Worm (Caenorhabditis elegans): ENCODE data around the gene emc-3.

emc-3 gene

ce11 chrIV:13358488-13358887 lies 23.2 kb downstream of the emc-3 start, which contains the start of gene W02A2.8:
TSS of gene W02A2.8 (minus strand) at chrIV:13358588.
- TF ChIP-seq ceh-16 (tag; optimal IDR thresholded peaks at IDR 0.05) (no peak), nhr-25 (tag; optimal IDR thresholded peaks at IDR 0.05) (no peak), egl-5 (tag; optimal IDR thresholded peaks at IDR 0.05) (no peak), hmg-11 (tag; optimal IDR thresholded peaks at IDR 0.05) (no peak), pqm-1 (tag; optimal IDR thresholded peaks at IDR 0.05) (no peak), nhr-77 (tag; optimal IDR thresholded peaks at IDR 0.05) (no peak), egl-27 (tag; optimal IDR thresholded peaks at IDR 0.05) (no peak)

- TF ChIP-seq ceh-28 (tag; optimal IDR thresholded peaks at IDR 0.05) (no peak), ama-1 (optimal IDR thresholded peaks at IDR 0.05) (no peak), fos-1 (tag; optimal IDR thresholded peaks at IDR 0.05) (no peak), elt-3 (tag; optimal IDR thresholded peaks at IDR 0.05) (no peak), elt-2 (tag; optimal IDR thresholded peaks at IDR 0.05) (no peak), nhr-23 (tag; optimal IDR thresholded peaks at IDR 0.05) (no peak), ZK546.5 (tag; optimal IDR thresholded peaks at IDR 0.05) (no peak), egl-27 (tag; optimal IDR thresholded peaks at IDR 0.05) (no peak), mml-1 (tag; optimal IDR thresholded peaks at IDR 0.05) (no peak), ceh-9 (tag; optimal IDR thresholded peaks at IDR 0.05) (no peak), jun-1 (tag; optimal IDR thresholded peaks at IDR 0.05) (no peak), nhr-11 (tag; optimal IDR thresholded peaks at IDR 0.05) (no peak), tbx-2 (tag; optimal IDR thresholded peaks at IDR 0.05) (no peak), mdl-1 (tag; optimal IDR thresholded peaks at IDR 0.05) (no peak), unc-39 (tag; optimal IDR thresholded peaks at IDR 0.05) (no peak), nhr-43 (tag; optimal IDR thresholded peaks at IDR 0.05; ENCODE audit: poor library complexity, severe bottlenecking) (no peak)
Observed at ce11 chrIV:13356005-13356404, 25.7 kb downstream of the emc-3 start.

ce11 chrIV:13354044-13354443 lies 27.7 kb downstream of the emc-3 start:
- TF ChIP-seq nfya-1 (tag; optimal IDR thresholded peaks at IDR 0.05; ENCODE audit: insufficient read depth) = no peak
- TF ChIP-seq elt-3 (tag; optimal IDR thresholded peaks at IDR 0.05) = no peak

- TF ChIP-seq elt-1 (tag; optimal IDR thresholded peaks at IDR 0.05) (peak; percentile 80), eor-1 (tag; optimal IDR thresholded peaks at IDR 0.05) (no peak)
Observed at ce11 chrIV:13353143-13353773, 28.5 kb downstream of the emc-3 start, which contains the start of the genes rec-8 and mex-5. TSS of gene rec-8 (minus strand) at chrIV:13353193. TSS of gene mex-5 (plus strand) at chrIV:13353723.

ce11 chrIV:13348592-13348991 lies 33.1 kb downstream of the emc-3 start, which contains the start of gene W02A2.12:
TSS of gene W02A2.12 (minus strand) at chrIV:13348831.
- no peak for TF ChIP-seq pha-4 (tag; optimal IDR thresholded peaks at IDR 0.05)
- no peak for TF ChIP-seq ama-1 (optimal IDR thresholded peaks at IDR 0.05)
- no peak for TF ChIP-seq nhr-23 (tag; optimal IDR thresholded peaks at IDR 0.05)
- TF ChIP-seq ztf-4 (tag; optimal IDR thresholded peaks at IDR 0.05) = no peak
- no peak for TF ChIP-seq mml-1 (tag; optimal IDR thresholded peaks at IDR 0.05)
- TF ChIP-seq aly-2 (tag; optimal IDR thresholded peaks at IDR 0.05) = no peak
- no peak for TF ChIP-seq egl-27 (tag; optimal IDR thresholded peaks at IDR 0.05)
- TF ChIP-seq skn-1 (tag; optimal IDR thresholded peaks at IDR 0.05) = no peak
- no peak for TF ChIP-seq fkh-2 (tag; optimal IDR thresholded peaks at IDR 0.05)
- TF ChIP-seq unc-39 (tag; optimal IDR thresholded peaks at IDR 0.05) = no peak

- TF ChIP-seq daf-12 (tag; optimal IDR thresholded peaks at IDR 0.05) (no peak), pqm-1 (tag; optimal IDR thresholded peaks at IDR 0.05) (peak; percentile 99), snpc-4 (tag; optimal IDR thresholded peaks at IDR 0.05) (no peak), aly-2 (tag; optimal IDR thresholded peaks at IDR 0.05) (no peak), nhr-25 (tag; optimal IDR thresholded peaks at IDR 0.05) (no peak), nhr-237 (tag; optimal IDR thresholded peaks at IDR 0.05) (no peak), lsy-12 (tag; optimal IDR thresholded peaks at IDR 0.05) (no peak), mdl-1 (tag; optimal IDR thresholded peaks at IDR 0.05) (no peak), pha-4 (tag; optimal IDR thresholded peaks at IDR 0.05) (peak; percentile 87), nhr-77 (tag; optimal IDR thresholded peaks at IDR 0.05) (no peak), ztf-4 (tag; optimal IDR thresholded peaks at IDR 0.05) (no peak), skn-1 (tag; optimal IDR thresholded peaks at IDR 0.05) (no peak), nhr-23 (tag; optimal IDR thresholded peaks at IDR 0.05) (no peak), egl-5 (tag; optimal IDR thresholded peaks at IDR 0.05) (no peak), elt-3 (tag; optimal IDR thresholded peaks at IDR 0.05) (no peak), ceh-28 (tag; optimal IDR thresholded peaks at IDR 0.05) (no peak), elt-2 (tag; optimal IDR thresholded peaks at IDR 0.05) (peak; percentile 89), ZK546.5 (tag; optimal IDR thresholded peaks at IDR 0.05) (no peak), jun-1 (tag; optimal IDR thresholded peaks at IDR 0.05) (peak; percentile 60)
Observed at ce11 chrIV:13347232-13347715, 34.4 kb downstream of the emc-3 start, which contains the start of gene W02A2.9. TSS of gene W02A2.9 (plus strand) at chrIV:13347665.
